Worm (Caenorhabditis elegans): ENCODE data around the gene ZK105.5.

Gene ZK105.5

ce11 chrV:7675904-7676303 is 41.6 kb downstream of the ZK105.5 start, which contains the start of gene C12D5.3:
Gene C12D5.3, plus strand, starts transcription at chrV:7676204.
- TF ChIP-seq nfya-1 (tag; optimal IDR thresholded peaks at IDR 0.05; ENCODE audit: insufficient read depth) (no peak), hmg-11 (tag; optimal IDR thresholded peaks at IDR 0.05) (no peak), jun-1 (tag; optimal IDR thresholded peaks at IDR 0.05) (no peak), elt-2 (tag; optimal IDR thresholded peaks at IDR 0.05) (no peak), mml-1 (tag; optimal IDR thresholded peaks at IDR 0.05) (no peak), nhr-23 (tag; optimal IDR thresholded peaks at IDR 0.05) (no peak), R02D3.7 (tag; optimal IDR thresholded peaks at IDR 0.05) (no peak), elt-3 (tag; optimal IDR thresholded peaks at IDR 0.05) (no peak), sea-2 (GFP tag; optimal IDR thresholded peaks at IDR 0.05) (no peak), nhr-237 (tag; optimal IDR thresholded peaks at IDR 0.05) (no peak), nhr-28 (tag; optimal IDR thresholded peaks at IDR 0.05) (no peak), skn-1 (tag; optimal IDR thresholded peaks at IDR 0.05) (no peak), lsy-12 (tag; optimal IDR thresholded peaks at IDR 0.05) (no peak), ceh-16 (tag; optimal IDR thresholded peaks at IDR 0.05) (no peak)

ce11 chrV:7672258-7672657 is 45.3 kb downstream of the ZK105.5 start, which contains the start of gene C12D5.4:
Gene C12D5.4, plus strand, starts transcription at chrV:7672558.
- no peak for TF ChIP-seq egl-27 (tag; optimal IDR thresholded peaks at IDR 0.05)

ce11 chrV:7667940-7668339 is 49.6 kb downstream of the ZK105.5 start, which contains the start of gene C12D5.5:
Gene C12D5.5, plus strand, starts transcription at chrV:7668240.
- TF ChIP-seq mdl-1 (tag; optimal IDR thresholded peaks at IDR 0.05) (no peak), fos-1 (tag; optimal IDR thresholded peaks at IDR 0.05) (no peak), tbx-2 (tag; optimal IDR thresholded peaks at IDR 0.05) (no peak)

All from whole organism, L3 larva.